Fruit fly (Drosophila melanogaster): Measurements from ENCODE around the gene Tsp66E.

DNA sequence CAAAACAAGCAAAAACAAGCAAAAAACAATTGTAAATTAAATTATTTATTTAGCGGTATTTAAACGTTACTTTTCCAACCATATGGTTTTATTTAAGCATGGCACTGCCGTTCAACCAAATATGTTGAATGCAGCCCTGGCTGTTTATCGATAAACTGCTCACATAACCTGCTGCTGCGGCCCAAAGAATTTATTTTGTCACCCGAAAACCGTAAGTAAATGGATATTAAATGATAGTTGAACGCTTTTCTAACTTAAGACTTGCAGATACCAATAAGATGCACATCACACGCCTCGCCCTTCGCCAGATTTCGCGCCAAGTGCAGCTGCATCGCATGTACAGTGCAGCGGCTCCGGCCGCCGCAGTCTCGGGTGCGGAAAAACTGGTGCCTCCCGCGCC lies 44.4 kb downstream of the Tsp66E start, which contains the start of gene mRpL12:
- TF ChIP-seq Sox15 (GFP tag; optimal IDR thresholded peaks at IDR 0.05) (no peak), topi (GFP tag; optimal IDR thresholded peaks at IDR 0.05) (no peak), Hr39 (GFP tag; optimal IDR thresholded peaks at IDR 0.05) (no peak), vri (GFP tag; optimal IDR thresholded peaks at IDR 0.05) (no peak), Eip78C (GFP tag) (no peak), CG6792 (GFP tag; optimal IDR thresholded peaks at IDR 0.05) (no peak)
